Worm (Caenorhabditis elegans) whole organism, L1 larva: Measurements from ENCODE around the gene cal-8.
A peak's percentile ranks its signal among the peaks of the same experiment; 100 is the strongest.

Source experiments
- blmp-1 ChIP-seq: fragments of 150-350 bp; optimal IDR thresholded peaks from 2 replicates; lab custom pipeline; 2014; ENCODE audit warnings: missing biosample characterization, missing genetic modification characterization
- ceh-82 ChIP-seq, 3 experiments: fragments of 150-350 bp in 1 of 3; sonication (generic microtip) in 2 of 3; optimal IDR thresholded peaks; 2 replicates each; lab custom pipeline; 2014 to 2017; ENCODE audit warnings: missing biosample characterization in 3 of 3, missing genetic modification characterization in 3 of 3
- ets-5 ChIP-seq: fragments of 200-800 bp; sonication (Bioruptor generic); IDR thresholded peaks from 2 replicates; pipeline ENCODE4 v1.3.6; 2022; ENCODE audit warnings: missing genetic modification characterization, missing compliant biosample characterization
- fkh-10 ChIP-seq: sonication (generic microtip); optimal IDR thresholded peaks from 2 replicates; lab custom pipeline; 2017; ENCODE audit warnings: missing biosample characterization, missing genetic modification reagents, missing genetic modification characterization
- lsy-2 ChIP-seq, 2 experiments: fragments of 150-350 bp; optimal IDR thresholded peaks; 2 replicates each; lab custom pipeline; 2014; ENCODE audit warnings: missing biosample characterization in 2 of 2, missing genetic modification characterization in 2 of 2
- nhr-12 ChIP-seq: sonication (generic microtip); optimal IDR thresholded peaks from 2 replicates; lab custom pipeline; 2017; ENCODE audit warnings: missing biosample characterization, missing genetic modification characterization
- nhr-84 ChIP-seq: sonication (generic microtip); optimal IDR thresholded peaks from 2 replicates; lab custom pipeline; 2017; ENCODE audit warnings: missing biosample characterization, missing genetic modification characterization
- pqm-1 ChIP-seq: sonication (generic microtip); optimal IDR thresholded peaks from 3 replicates; lab custom pipeline; 2017; ENCODE audit warnings: missing biosample characterization, missing genetic modification characterization
- snpc-4 ChIP-seq: fragments of 150-350 bp; optimal IDR thresholded peaks from 2 replicates; lab custom pipeline; 2014; ENCODE audit warnings: missing biosample characterization, missing genetic modification characterization
- unc-62 ChIP-seq: fragments of 150-350 bp; optimal IDR thresholded peaks from 2 replicates; lab custom pipeline; 2014; ENCODE audit warnings: missing biosample characterization, missing genetic modification reagents, missing genetic modification characterization
- ztf-11 ChIP-seq, 2 experiments: sonication (generic microtip); optimal IDR thresholded peaks; 2 replicates each; lab custom pipeline; 2016 to 2017; ENCODE audit warnings: missing genetic modification characterization in 2 of 2, missing biosample characterization in 1 of 2, missing compliant biosample characterization in 1 of 2

- peak in 1 of 3 experiments; percentile 5 for TF ChIP-seq ceh-82 (tag; optimal IDR thresholded peaks at IDR 0.05; lab: Kevin White, UChicago)
- TF ChIP-seq blmp-1 (tag; lab: Kevin White, UChicago) = no peak
- no peak for TF ChIP-seq nhr-12 (tag; lab: Kevin White, UChicago)
- TF ChIP-seq unc-62 (GFP tag; lab: Kevin White, UChicago) = no peak
- peak in 1 of 2 experiments; percentile 35 for TF ChIP-seq ztf-11 (tag; optimal IDR thresholded peaks at IDR 0.05; lab: Kevin White, UChicago)
- no peak for TF ChIP-seq fkh-10 (GFP tag; lab: Kevin White, UChicago)
- TF ChIP-seq lsy-2 (tag; optimal IDR thresholded peaks at IDR 0.05; lab: Kevin White, UChicago) = peak in 1 of 2 experiments; percentile 48
- no peak for TF ChIP-seq pqm-1
- no peak for TF ChIP-seq snpc-4 (tag; lab: Kevin White, UChicago)
- no peak for TF ChIP-seq nhr-84 (tag; lab: Kevin White, UChicago)
- no peak for TF ChIP-seq ets-5 (GFP tag; lab: Robert Waterston, UW)
These were observed 29.8 kb upstream of the cal-8 start for ce11 chrII:5511417-5512353.
